Fruit fly (Drosophila melanogaster) whole organism, prepupa: ENCODE data around the gene CG31674.
A peak's percentile ranks its signal among the peaks of the same experiment; 100 is the strongest.

Source experiments
- Blimp-1 ChIP-seq: fragments of 200-800 bp; sonication (Bioruptor generic); optimal IDR thresholded peaks from 3 replicates; lab custom pipeline; 2017; ENCODE audit warnings: missing biosample characterization, missing genetic modification characterization, mild to moderate bottlenecking, moderate library complexity, missing genetic modification reagents
- CG10631 ChIP-seq: fragments of 200-800 bp; sonication (Bioruptor generic); optimal IDR thresholded peaks from 2 replicates; lab custom pipeline; 2016; ENCODE audit warnings: missing biosample characterization, missing genetic modification characterization
- CG10669 ChIP-seq: fragments of 200-800 bp; sonication (Bioruptor generic); optimal IDR thresholded peaks from 3 replicates; lab custom pipeline; 2018; ENCODE audit warnings: missing biosample characterization, mild to moderate bottlenecking, missing genetic modification characterization, moderate library complexity
- CG11294 ChIP-seq: fragments of 200-800 bp; sonication (Bioruptor generic); IDR thresholded peaks from 2 replicates; pipeline ENCODE4 v1.3.6; 2022; ENCODE audit warnings: missing biosample characterization, missing genetic modification characterization
- CG11762 ChIP-seq: fragments of 200-800 bp; sonication (Bioruptor generic); optimal IDR thresholded peaks from 3 replicates; lab custom pipeline; 2016; ENCODE audit warnings: missing biosample characterization, missing genetic modification characterization; ENCODE audit not compliant: insufficient read depth
- CG11902 ChIP-seq: fragments of 200-800 bp; sonication (Bioruptor generic); optimal IDR thresholded peaks from 3 replicates; lab custom pipeline; 2016; ENCODE audit warnings: missing biosample characterization, missing genetic modification characterization
- CG15336 ChIP-seq: fragments of 200-800 bp; sonication (Bioruptor generic); IDR thresholded peaks from 2 replicates; pipeline ENCODE4 v1.3.6; 2022; ENCODE audit warnings: missing biosample characterization, missing genetic modification characterization
- CG16779 ChIP-seq: fragments of 200-800 bp; sonication (Bioruptor generic); optimal IDR thresholded peaks from 3 replicates; lab custom pipeline; 2017; ENCODE audit warnings: missing biosample characterization, mild to moderate bottlenecking, missing genetic modification characterization
- CG3032 ChIP-seq: fragments of 200-800 bp; optimal IDR thresholded peaks from 2 replicates; lab custom pipeline; 2019; ENCODE audit warnings: missing biosample characterization, mild to moderate bottlenecking, missing genetic modification characterization, moderate library complexity
- CG32006 ChIP-seq: fragments of 200-800 bp; sonication (Bioruptor generic); optimal IDR thresholded peaks from 3 replicates; lab custom pipeline; 2017; ENCODE audit warnings: missing biosample characterization, mild to moderate bottlenecking, missing genetic modification characterization
- CG34406 ChIP-seq: fragments of 200-800 bp; sonication (Bioruptor generic); optimal IDR thresholded peaks from 3 replicates; lab custom pipeline; 2016; ENCODE audit warnings: missing biosample characterization, missing genetic modification characterization
- CG4318 ChIP-seq: fragments of 200-800 bp; sonication (Bioruptor generic); optimal IDR thresholded peaks from 3 replicates; lab custom pipeline; 2017; ENCODE audit warnings: missing biosample characterization, mild to moderate bottlenecking, missing genetic modification characterization
- CG6163 ChIP-seq: fragments of 200-800 bp; sonication (Bioruptor generic); IDR thresholded peaks from 3 replicates; pipeline ENCODE4 v1.3.6; 2022; ENCODE audit warnings: missing biosample characterization, missing genetic modification characterization
- CG6276 ChIP-seq: fragments of 200-800 bp; sonication (Bioruptor generic); optimal IDR thresholded peaks from 2 replicates; lab custom pipeline; 2017; ENCODE audit warnings: missing biosample characterization, mild to moderate bottlenecking, missing genetic modification characterization
- CG6792 ChIP-seq: fragments of 200-800 bp; sonication (Bioruptor generic); optimal IDR thresholded peaks from 3 replicates; lab custom pipeline; 2016; ENCODE audit warnings: missing biosample characterization, missing genetic modification characterization
- CG6808 ChIP-seq: fragments of 200-800 bp; sonication (Bioruptor generic); optimal IDR thresholded peaks from 3 replicates; lab custom pipeline; 2017; ENCODE audit warnings: missing biosample characterization, missing genetic modification characterization, mild to moderate bottlenecking, moderate library complexity, missing genetic modification reagents
- CG6854 ChIP-seq: fragments of 200-800 bp; sonication (Bioruptor generic); optimal IDR thresholded peaks from 2 replicates; lab custom pipeline; 2017; ENCODE audit warnings: missing biosample characterization, mild to moderate bottlenecking, missing genetic modification characterization
- CG7368 ChIP-seq: fragments of 200-800 bp; sonication (Bioruptor generic); optimal IDR thresholded peaks from 3 replicates; lab custom pipeline; 2016; ENCODE audit warnings: missing biosample characterization, missing genetic modification characterization
- CG8119 ChIP-seq: fragments of 200-800 bp; sonication (Bioruptor generic); IDR thresholded peaks from 3 replicates; pipeline ENCODE4 v1.3.6; 2022; ENCODE audit warnings: missing biosample characterization, missing genetic modification characterization
- CG8632 ChIP-seq: fragments of 200-800 bp; sonication (Bioruptor generic); optimal IDR thresholded peaks from 3 replicates; lab custom pipeline; 2016; ENCODE audit warnings: missing biosample characterization, missing genetic modification characterization
- Eip75B ChIP-seq: fragments of 200-800 bp; sonication (Bioruptor generic); optimal IDR thresholded peaks from 3 replicates; lab custom pipeline; 2016; ENCODE audit warnings: missing biosample characterization, missing genetic modification characterization
- Eip78C ChIP-seq: fragments of 200-800 bp; sonication (Bioruptor generic); peaks from one replicate; lab custom pipeline; 2016; ENCODE audit warnings: missing biosample characterization, missing genetic modification characterization
- Eip93F ChIP-seq: fragments of 200-800 bp; sonication (Bioruptor generic); optimal IDR thresholded peaks from 2 replicates; lab custom pipeline; 2016; ENCODE audit warnings: missing biosample characterization, mild to moderate bottlenecking, missing genetic modification characterization
- Ets21C ChIP-seq: fragments of 200-800 bp; sonication (Bioruptor generic); optimal IDR thresholded peaks from 3 replicates; lab custom pipeline; 2016; ENCODE audit warnings: missing biosample characterization, missing genetic modification characterization
- Ets96B ChIP-seq: fragments of 200-800 bp; optimal IDR thresholded peaks from 2 replicates; lab custom pipeline; 2019; ENCODE audit warnings: missing biosample characterization, mild to moderate bottlenecking, missing genetic modification characterization, moderate library complexity
- Gug ChIP-seq: fragments of 200-800 bp; sonication (Bioruptor generic); IDR thresholded peaks from 2 replicates; pipeline ENCODE4 v1.3.6; 2022; ENCODE audit warnings: missing biosample characterization, missing genetic modification characterization
- Hr38 ChIP-seq: sonication (Bioruptor generic); optimal IDR thresholded peaks from 2 replicates; lab custom pipeline; 2016; ENCODE audit warnings: missing biosample characterization, missing genetic modification characterization
- Hr39 ChIP-seq: fragments of 200-800 bp; sonication (Bioruptor generic); optimal IDR thresholded peaks from 2 replicates; lab custom pipeline; 2016; ENCODE audit warnings: missing biosample characterization, missing genetic modification characterization
- Lpt ChIP-seq: fragments of 200-800 bp; sonication (Bioruptor generic); optimal IDR thresholded peaks from 3 replicates; lab custom pipeline; 2016; ENCODE audit warnings: missing biosample characterization, missing genetic modification characterization
- Met ChIP-seq: fragments of 200-800 bp; sonication (Bioruptor generic); optimal IDR thresholded peaks from 3 replicates; lab custom pipeline; 2016; ENCODE audit warnings: missing biosample characterization, missing genetic modification characterization
- OdsH ChIP-seq: fragments of 200-800 bp; sonication (Bioruptor generic); optimal IDR thresholded peaks from 3 replicates; lab custom pipeline; 2016; ENCODE audit warnings: missing biosample characterization, missing genetic modification characterization
- Sox102F ChIP-seq: fragments of 200-800 bp; sonication (Bioruptor generic); optimal IDR thresholded peaks from 2 replicates; lab custom pipeline; 2016; ENCODE audit warnings: missing biosample characterization, mild to moderate bottlenecking, missing genetic modification characterization
- acj6 ChIP-seq: fragments of 200-800 bp; sonication (Bioruptor generic); optimal IDR thresholded peaks from 3 replicates; lab custom pipeline; 2016; ENCODE audit warnings: missing biosample characterization, missing genetic modification characterization
- cyc ChIP-seq: fragments of 200-800 bp; sonication (Bioruptor generic); optimal IDR thresholded peaks from 3 replicates; lab custom pipeline; 2016; ENCODE audit warnings: missing biosample characterization, missing genetic modification characterization
- dac ChIP-seq: fragments of 200-800 bp; sonication (Bioruptor generic); optimal IDR thresholded peaks from 2 replicates; lab custom pipeline; 2017; ENCODE audit warnings: missing biosample characterization, mild to moderate bottlenecking, missing genetic modification characterization
- dsx ChIP-seq: fragments of 200-800 bp; optimal IDR thresholded peaks from 3 replicates; lab custom pipeline; 2019; ENCODE audit warnings: missing biosample characterization, mild to moderate bottlenecking, missing genetic modification characterization, moderate library complexity; ENCODE audit not compliant: poor library complexity, severe bottlenecking
- eg ChIP-seq: fragments of 200-800 bp; sonication (Bioruptor generic); IDR thresholded peaks from 3 replicates; pipeline ENCODE4 v1.3.6; 2022; ENCODE audit warnings: missing biosample characterization, missing genetic modification characterization
- esn ChIP-seq: fragments of 200-800 bp; sonication (Bioruptor generic); optimal IDR thresholded peaks from 2 replicates; lab custom pipeline; 2016; ENCODE audit warnings: missing biosample characterization, mild to moderate bottlenecking, missing genetic modification characterization, moderate library complexity
- fd59A ChIP-seq: fragments of 200-800 bp; sonication (Bioruptor generic); optimal IDR thresholded peaks from 2 replicates; lab custom pipeline; 2017; ENCODE audit warnings: missing biosample characterization, mild to moderate bottlenecking, missing genetic modification characterization, missing genetic modification reagents
- fd85E ChIP-seq: fragments of 200-800 bp; sonication (Bioruptor generic); optimal IDR thresholded peaks from 3 replicates; lab custom pipeline; 2016; ENCODE audit warnings: missing biosample characterization, missing genetic modification characterization
- net ChIP-seq: fragments of 200-800 bp; sonication (Bioruptor generic); optimal IDR thresholded peaks from 3 replicates; lab custom pipeline; 2016; ENCODE audit warnings: missing biosample characterization, missing genetic modification characterization
- pdm3 ChIP-seq: fragments of 200-800 bp; sonication (Bioruptor generic); optimal IDR thresholded peaks from 3 replicates; lab custom pipeline; 2016; ENCODE audit warnings: missing biosample characterization, missing genetic modification characterization
- salr ChIP-seq, 2 experiments: fragments of 200-800 bp; sonication (Bioruptor generic); optimal IDR thresholded peaks; 3 replicates each; lab custom pipeline; 2016 to 2018; ENCODE audit warnings: missing biosample characterization in 2 of 2, missing genetic modification characterization in 2 of 2, mild to moderate bottlenecking in 1 of 2
- spab ChIP-seq: fragments of 200-800 bp; sonication (Bioruptor generic); optimal IDR thresholded peaks from 2 replicates; lab custom pipeline; 2017; ENCODE audit warnings: missing biosample characterization, mild to moderate bottlenecking, missing genetic modification characterization, missing genetic modification reagents
- ss ChIP-seq, 2 experiments: fragments of 200-800 bp; sonication (Bioruptor generic); optimal IDR thresholded peaks; 2 replicates in 1 of 2; 3 replicates in 1 of 2; lab custom pipeline; 2017 to 2018; ENCODE audit warnings: mild to moderate bottlenecking in 2 of 2, missing biosample characterization in 2 of 2, missing genetic modification characterization in 2 of 2, moderate library complexity in 1 of 2
- svp ChIP-seq: fragments of 200-800 bp; sonication (Bioruptor generic); peaks from one replicate; lab custom pipeline; 2016; ENCODE audit warnings: missing biosample characterization, missing genetic modification characterization
- topi ChIP-seq: fragments of 200-800 bp; sonication (Bioruptor generic); optimal IDR thresholded peaks from 3 replicates; lab custom pipeline; 2016; ENCODE audit warnings: missing biosample characterization, missing genetic modification characterization
- vri ChIP-seq: fragments of 200-800 bp; sonication (Bioruptor generic); optimal IDR thresholded peaks from 3 replicates; lab custom pipeline; 2016; ENCODE audit warnings: missing biosample characterization, mild to moderate bottlenecking, missing genetic modification characterization

CG31674 gene

dm6 chr2L:20821249-20822024 lies 9.6 kb upstream of the CG31674 start (continued):
- peak; percentile 37; the same call in 1 of the 2 replicates for TF ChIP-seq Gug
- peak; percentile 24 for TF ChIP-seq CG6276 (GFP tag; lab: Kevin White, UChicago)
- TF ChIP-seq topi, result no peak
- TF ChIP-seq Eip78C (GFP tag; lab: Kevin White, UChicago), result peak; percentile 73
- peak; percentile 41 for TF ChIP-seq CG10669
- TF ChIP-seq CG15336 (GFP tag; lab: Robert Waterston, UW), result peak; percentile 75; the same call in 1 of the 2 replicates
- TF ChIP-seq Lpt (GFP tag; lab: Kevin White, UChicago), result peak; percentile 14
- no peak for TF ChIP-seq Hr39 (GFP tag; lab: Kevin White, UChicago)
- peak; percentile 37 for TF ChIP-seq CG11762 (GFP tag; lab: Kevin White, UChicago)
- TF ChIP-seq svp (GFP tag; lab: Kevin White, UChicago), result no peak
- peak; percentile 59 for TF ChIP-seq CG11294
- TF ChIP-seq eg, result peak; percentile 84

dm6 chr2L:20822025-20822371 lies 9.1 kb upstream of the CG31674 start:
- TF ChIP-seq Sox102F (GFP tag; lab: Kevin White, UChicago) (no peak), CG8119 (GFP tag; lab: Robert Waterston, UW) (no peak), CG34406 (GFP tag; lab: Kevin White, UChicago) (no peak), dsx (peak; percentile 71), CG10631 (no peak), topi (peak; percentile 25), svp (GFP tag; lab: Kevin White, UChicago) (peak; percentile 84), CG16779 (tag; lab: Kevin White, UChicago) (no peak), CG11902 (GFP tag; lab: Kevin White, UChicago) (no peak), spab (GFP tag; lab: Kevin White, UChicago) (no peak), CG8632 (GFP tag; lab: Kevin White, UChicago) (no peak), vri (no peak), CG6854 (peak; percentile 38), CG10669 (no peak), Blimp-1 (GFP tag; lab: Kevin White, UChicago) (no peak), CG32006 (GFP tag; lab: Kevin White, UChicago) (no peak), CG11294 (0 out of 2 replicates have a peak, but pooled peaks have one; percentile 12), CG7368 (GFP tag; lab: Kevin White, UChicago) (no peak), CG4318 (GFP tag; lab: Kevin White, UChicago) (no peak), Met (peak; percentile 14), Ets21C (GFP tag; lab: Kevin White, UChicago) (no peak), dac (no peak), Eip93F (GFP tag; lab: Kevin White, UChicago) (no peak), OdsH (GFP tag; lab: Kevin White, UChicago) (no peak), CG6808 (GFP tag; lab: Kevin White, UChicago) (no peak), CG3032 (tag; lab: Kevin White, UChicago) (no peak), net (GFP tag; lab: Kevin White, UChicago) (no peak), Hr38 (GFP tag; lab: Kevin White, UChicago) (no peak), Lpt (GFP tag; lab: Kevin White, UChicago) (no peak), Ets96B (no peak), fd85E (GFP tag; lab: Kevin White, UChicago) (no peak), acj6 (GFP tag; lab: Kevin White, UChicago) (no peak), esn (GFP tag; lab: Kevin White, UChicago) (peak; percentile 25), Eip75B (no peak), ss (GFP tag; optimal IDR thresholded peaks at IDR 0.05; lab: Kevin White, UChicago) (peak in 1 of 2 experiments; percentile 64), CG6163 (GFP tag; lab: Robert Waterston, UW) (peak; percentile 63), salr (GFP tag; optimal IDR thresholded peaks at IDR 0.05; lab: Kevin White, UChicago) (no peak), fd59A (GFP tag; lab: Kevin White, UChicago) (peak; percentile 9), Eip78C (GFP tag; lab: Kevin White, UChicago) (no peak), CG6792 (GFP tag; lab: Kevin White, UChicago) (no peak), pdm3 (GFP tag; lab: Kevin White, UChicago) (no peak), Hr39 (GFP tag; lab: Kevin White, UChicago) (peak; percentile 38), cyc (GFP tag; lab: Kevin White, UChicago) (no peak)
